Fruit fly (Drosophila melanogaster) whole organism, prepupa: Measurements from ENCODE around the gene CG15643.

Experiments used
- Blimp-1 ChIP-seq: fragments of 200-800 bp; sonication (Bioruptor generic); optimal IDR thresholded peaks from 3 replicates; lab custom pipeline; 2017; ENCODE audit warnings: missing biosample characterization, missing genetic modification characterization, mild to moderate bottlenecking, moderate library complexity, missing genetic modification reagents
- CG10669 ChIP-seq: fragments of 200-800 bp; sonication (Bioruptor generic); optimal IDR thresholded peaks from 3 replicates; lab custom pipeline; 2018; ENCODE audit warnings: missing biosample characterization, mild to moderate bottlenecking, missing genetic modification characterization, moderate library complexity
- CG11294 ChIP-seq: fragments of 200-800 bp; sonication (Bioruptor generic); IDR thresholded peaks from 2 replicates; pipeline ENCODE4 v1.3.6; 2022; ENCODE audit warnings: missing biosample characterization, missing genetic modification characterization
- CG1621 ChIP-seq: fragments of 200-800 bp; sonication (Bioruptor generic); optimal IDR thresholded peaks from 3 replicates; lab custom pipeline; 2018; ENCODE audit warnings: missing biosample characterization, mild to moderate bottlenecking, missing genetic modification characterization
- CG31627 ChIP-seq: fragments of 200-800 bp; sonication (Bioruptor generic); optimal IDR thresholded peaks from 3 replicates; lab custom pipeline; 2016; ENCODE audit warnings: missing biosample characterization, missing genetic modification characterization
- CG32006 ChIP-seq: fragments of 200-800 bp; sonication (Bioruptor generic); optimal IDR thresholded peaks from 3 replicates; lab custom pipeline; 2017; ENCODE audit warnings: missing biosample characterization, mild to moderate bottlenecking, missing genetic modification characterization
- CG34406 ChIP-seq: fragments of 200-800 bp; sonication (Bioruptor generic); optimal IDR thresholded peaks from 3 replicates; lab custom pipeline; 2016; ENCODE audit warnings: missing biosample characterization, missing genetic modification characterization
- CG3919 ChIP-seq: fragments of 200-800 bp; sonication (Bioruptor generic); optimal IDR thresholded peaks from 3 replicates; lab custom pipeline; 2016; ENCODE audit warnings: missing biosample characterization, missing genetic modification characterization
- CG4318 ChIP-seq: fragments of 200-800 bp; sonication (Bioruptor generic); optimal IDR thresholded peaks from 3 replicates; lab custom pipeline; 2017; ENCODE audit warnings: missing biosample characterization, mild to moderate bottlenecking, missing genetic modification characterization
- CG6276 ChIP-seq: fragments of 200-800 bp; sonication (Bioruptor generic); optimal IDR thresholded peaks from 2 replicates; lab custom pipeline; 2017; ENCODE audit warnings: missing biosample characterization, mild to moderate bottlenecking, missing genetic modification characterization
- CG6792 ChIP-seq: fragments of 200-800 bp; sonication (Bioruptor generic); optimal IDR thresholded peaks from 3 replicates; lab custom pipeline; 2016; ENCODE audit warnings: missing biosample characterization, missing genetic modification characterization
- CG6854 ChIP-seq: fragments of 200-800 bp; sonication (Bioruptor generic); optimal IDR thresholded peaks from 2 replicates; lab custom pipeline; 2017; ENCODE audit warnings: missing biosample characterization, mild to moderate bottlenecking, missing genetic modification characterization
- CG7368 ChIP-seq: fragments of 200-800 bp; sonication (Bioruptor generic); optimal IDR thresholded peaks from 3 replicates; lab custom pipeline; 2016; ENCODE audit warnings: missing biosample characterization, missing genetic modification characterization
- CG8119 ChIP-seq: fragments of 200-800 bp; sonication (Bioruptor generic); IDR thresholded peaks from 3 replicates; pipeline ENCODE4 v1.3.6; 2022; ENCODE audit warnings: missing biosample characterization, missing genetic modification characterization
- CG8319 ChIP-seq: fragments of 200-800 bp; sonication (Bioruptor generic); optimal IDR thresholded peaks from 3 replicates; lab custom pipeline; 2016; ENCODE audit warnings: missing biosample characterization, missing genetic modification characterization
- CG8632 ChIP-seq: fragments of 200-800 bp; sonication (Bioruptor generic); optimal IDR thresholded peaks from 3 replicates; lab custom pipeline; 2016; ENCODE audit warnings: missing biosample characterization, missing genetic modification characterization
- CG9139 ChIP-seq: fragments of 200-800 bp; sonication (Bioruptor generic); optimal IDR thresholded peaks from 3 replicates; lab custom pipeline; 2017; ENCODE audit warnings: missing biosample characterization, mild to moderate bottlenecking, missing genetic modification characterization
- Eip75B ChIP-seq: fragments of 200-800 bp; sonication (Bioruptor generic); optimal IDR thresholded peaks from 3 replicates; lab custom pipeline; 2016; ENCODE audit warnings: missing biosample characterization, missing genetic modification characterization
- Eip78C ChIP-seq: fragments of 200-800 bp; sonication (Bioruptor generic); peaks from one replicate; lab custom pipeline; 2016; ENCODE audit warnings: missing biosample characterization, missing genetic modification characterization
- Eip93F ChIP-seq: fragments of 200-800 bp; sonication (Bioruptor generic); optimal IDR thresholded peaks from 2 replicates; lab custom pipeline; 2016; ENCODE audit warnings: missing biosample characterization, mild to moderate bottlenecking, missing genetic modification characterization
- Ets21C ChIP-seq: fragments of 200-800 bp; sonication (Bioruptor generic); optimal IDR thresholded peaks from 3 replicates; lab custom pipeline; 2016; ENCODE audit warnings: missing biosample characterization, missing genetic modification characterization
- Gug ChIP-seq: fragments of 200-800 bp; sonication (Bioruptor generic); IDR thresholded peaks from 2 replicates; pipeline ENCODE4 v1.3.6; 2022; ENCODE audit warnings: missing biosample characterization, missing genetic modification characterization
- Hr38 ChIP-seq: sonication (Bioruptor generic); optimal IDR thresholded peaks from 2 replicates; lab custom pipeline; 2016; ENCODE audit warnings: missing biosample characterization, missing genetic modification characterization
- Hr39 ChIP-seq: fragments of 200-800 bp; sonication (Bioruptor generic); optimal IDR thresholded peaks from 2 replicates; lab custom pipeline; 2016; ENCODE audit warnings: missing biosample characterization, missing genetic modification characterization
- Hr4 ChIP-seq: fragments of 200-800 bp; sonication (Bioruptor generic); optimal IDR thresholded peaks from 3 replicates; lab custom pipeline; 2016; ENCODE audit warnings: missing biosample characterization, missing genetic modification characterization
- Lpt ChIP-seq: fragments of 200-800 bp; sonication (Bioruptor generic); optimal IDR thresholded peaks from 3 replicates; lab custom pipeline; 2016; ENCODE audit warnings: missing biosample characterization, missing genetic modification characterization
- Met ChIP-seq: fragments of 200-800 bp; sonication (Bioruptor generic); optimal IDR thresholded peaks from 3 replicates; lab custom pipeline; 2016; ENCODE audit warnings: missing biosample characterization, missing genetic modification characterization
- OdsH ChIP-seq: fragments of 200-800 bp; sonication (Bioruptor generic); optimal IDR thresholded peaks from 3 replicates; lab custom pipeline; 2016; ENCODE audit warnings: missing biosample characterization, missing genetic modification characterization
- Smox ChIP-seq: fragments of 200-800 bp; sonication (Bioruptor generic); optimal IDR thresholded peaks from 3 replicates; lab custom pipeline; 2016; ENCODE audit warnings: missing biosample characterization, missing genetic modification characterization
- Sox102F ChIP-seq: fragments of 200-800 bp; sonication (Bioruptor generic); optimal IDR thresholded peaks from 2 replicates; lab custom pipeline; 2016; ENCODE audit warnings: missing biosample characterization, mild to moderate bottlenecking, missing genetic modification characterization
- Sox15 ChIP-seq: fragments of 200-800 bp; sonication (Bioruptor generic); optimal IDR thresholded peaks from 3 replicates; lab custom pipeline; 2016; ENCODE audit warnings: missing biosample characterization, missing genetic modification characterization
- achi ChIP-seq: fragments of 200-800 bp; sonication (Bioruptor generic); optimal IDR thresholded peaks from 3 replicates; lab custom pipeline; 2016; ENCODE audit warnings: missing biosample characterization, missing genetic modification characterization
- acj6 ChIP-seq: fragments of 200-800 bp; sonication (Bioruptor generic); optimal IDR thresholded peaks from 3 replicates; lab custom pipeline; 2016; ENCODE audit warnings: missing biosample characterization, missing genetic modification characterization
- dac ChIP-seq: fragments of 200-800 bp; sonication (Bioruptor generic); optimal IDR thresholded peaks from 2 replicates; lab custom pipeline; 2017; ENCODE audit warnings: missing biosample characterization, mild to moderate bottlenecking, missing genetic modification characterization
- esn ChIP-seq: fragments of 200-800 bp; sonication (Bioruptor generic); optimal IDR thresholded peaks from 2 replicates; lab custom pipeline; 2016; ENCODE audit warnings: missing biosample characterization, mild to moderate bottlenecking, missing genetic modification characterization, moderate library complexity
- fd59A ChIP-seq: fragments of 200-800 bp; sonication (Bioruptor generic); optimal IDR thresholded peaks from 2 replicates; lab custom pipeline; 2017; ENCODE audit warnings: missing biosample characterization, mild to moderate bottlenecking, missing genetic modification characterization, missing genetic modification reagents
- fkh ChIP-seq: fragments of 200-800 bp; sonication (Bioruptor generic); optimal IDR thresholded peaks from 3 replicates; lab custom pipeline; 2017; ENCODE audit warnings: missing biosample characterization, mild to moderate bottlenecking, missing genetic modification characterization, moderate library complexity
- lz ChIP-seq: fragments of 200-800 bp; sonication (Bioruptor generic); optimal IDR thresholded peaks from 3 replicates; lab custom pipeline; 2016; ENCODE audit warnings: missing biosample characterization, missing genetic modification characterization
- net ChIP-seq: fragments of 200-800 bp; sonication (Bioruptor generic); optimal IDR thresholded peaks from 3 replicates; lab custom pipeline; 2016; ENCODE audit warnings: missing biosample characterization, missing genetic modification characterization
- pdm3 ChIP-seq: fragments of 200-800 bp; sonication (Bioruptor generic); optimal IDR thresholded peaks from 3 replicates; lab custom pipeline; 2016; ENCODE audit warnings: missing biosample characterization, missing genetic modification characterization
- salr ChIP-seq, 2 experiments: fragments of 200-800 bp; sonication (Bioruptor generic); optimal IDR thresholded peaks; 3 replicates each; lab custom pipeline; 2016 to 2018; ENCODE audit warnings: missing biosample characterization in 2 of 2, missing genetic modification characterization in 2 of 2, mild to moderate bottlenecking in 1 of 2
- spab ChIP-seq: fragments of 200-800 bp; sonication (Bioruptor generic); optimal IDR thresholded peaks from 2 replicates; lab custom pipeline; 2017; ENCODE audit warnings: missing biosample characterization, mild to moderate bottlenecking, missing genetic modification characterization, missing genetic modification reagents
- ss ChIP-seq, 2 experiments: fragments of 200-800 bp; sonication (Bioruptor generic); optimal IDR thresholded peaks; 2 replicates in 1 of 2; 3 replicates in 1 of 2; lab custom pipeline; 2017 to 2018; ENCODE audit warnings: mild to moderate bottlenecking in 2 of 2, missing biosample characterization in 2 of 2, missing genetic modification characterization in 2 of 2, moderate library complexity in 1 of 2
- svp ChIP-seq: fragments of 200-800 bp; sonication (Bioruptor generic); peaks from one replicate; lab custom pipeline; 2016; ENCODE audit warnings: missing biosample characterization, missing genetic modification characterization
- topi ChIP-seq: fragments of 200-800 bp; sonication (Bioruptor generic); optimal IDR thresholded peaks from 3 replicates; lab custom pipeline; 2016; ENCODE audit warnings: missing biosample characterization, missing genetic modification characterization

CG15643 gene

DNA sequence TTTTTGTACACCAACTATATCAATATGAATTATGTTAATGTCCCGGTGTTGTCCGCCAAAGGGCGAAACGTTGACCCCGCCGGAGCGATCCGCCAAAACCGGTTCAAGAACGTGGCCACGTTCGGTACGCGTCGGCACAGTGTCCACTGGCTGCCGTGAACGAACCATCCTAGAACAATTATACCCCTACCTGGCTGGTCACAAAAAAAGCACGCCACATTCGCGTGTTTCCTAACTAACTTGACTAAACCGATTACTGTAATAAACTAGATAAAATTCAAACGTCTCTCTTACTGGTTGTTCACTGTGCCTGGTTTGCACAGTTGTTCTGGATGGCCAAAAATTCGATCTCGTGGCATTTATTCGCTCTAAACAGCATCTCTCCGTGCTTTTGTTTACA is 7.6 kb upstream of the CG15643 start (continued):
- TF ChIP-seq CG6854 (peak; percentile 93), CG6792 (peak; percentile 94), Met (peak; percentile 97), achi (peak; percentile 92), Ets21C (GFP tag; lab: Kevin White, UChicago) (peak; percentile 94), net (GFP tag; lab: Kevin White, UChicago) (peak; percentile 91), CG6276 (GFP tag; lab: Kevin White, UChicago) (no peak), CG34406 (GFP tag; lab: Kevin White, UChicago) (peak; percentile 90), spab (GFP tag; lab: Kevin White, UChicago) (peak; percentile 86), CG4318 (GFP tag; lab: Kevin White, UChicago) (no peak), CG3919 (GFP tag; lab: Kevin White, UChicago) (peak; percentile 97), Smox (GFP tag; lab: Kevin White, UChicago) (peak; percentile 94), fkh (GFP tag; lab: Kevin White, UChicago) (peak; percentile 88), Eip93F (GFP tag; lab: Kevin White, UChicago) (peak; percentile 89), Blimp-1 (GFP tag; lab: Kevin White, UChicago) (peak; percentile 83), CG9139 (GFP tag; lab: Kevin White, UChicago) (peak; percentile 81), ss (GFP tag; optimal IDR thresholded peaks at IDR 0.05; lab: Kevin White, UChicago) (peak; percentile 90 to 92), fd59A (GFP tag; lab: Kevin White, UChicago) (peak; percentile 90), topi (GFP tag; lab: Kevin White, UChicago) (peak; percentile 97), Sox15 (GFP tag; lab: Kevin White, UChicago) (peak; percentile 88), pdm3 (peak; percentile 95), CG8319 (peak; percentile 88), salr (GFP tag; optimal IDR thresholded peaks at IDR 0.05; lab: Kevin White, UChicago) (peak; percentile 73 to 90), CG11294 (peak; percentile 88), Hr4 (peak; percentile 78), Sox102F (GFP tag; lab: Kevin White, UChicago) (peak; percentile 97), CG8119 (GFP tag; lab: Robert Waterston, UW) (peak; percentile 89), CG31627 (GFP tag; lab: Kevin White, UChicago) (peak; percentile 97), OdsH (peak; percentile 93), CG8632 (GFP tag; lab: Kevin White, UChicago) (peak; percentile 89), lz (peak; percentile 96), CG10669 (GFP tag; lab: Kevin White, UChicago) (peak; percentile 90)

DNA sequence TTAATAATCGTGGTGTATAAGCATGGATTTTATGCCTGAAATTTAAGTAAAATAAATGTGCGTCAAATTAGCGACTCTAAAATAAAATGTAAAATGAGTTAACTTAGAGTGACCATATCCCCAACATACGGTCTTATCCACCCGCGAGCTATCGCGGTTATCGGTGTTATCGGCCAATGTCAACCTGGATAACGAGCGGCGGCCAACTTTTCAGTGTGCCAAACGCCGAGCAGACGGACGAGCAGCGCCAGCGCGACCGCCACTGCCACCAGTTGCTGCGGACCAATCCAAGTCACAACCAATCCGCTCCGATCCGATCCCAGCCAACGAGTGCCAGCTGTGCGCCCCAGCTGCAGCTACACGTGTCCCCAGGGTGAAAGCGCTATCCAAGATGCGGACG is 6.1 kb upstream of the CG15643 start, which contains the start of the genes cerv and CG7872:
TSS of gene cerv (minus strand) at position 129 of the 400 bp plus-strand sequence.
TSS of gene CG7872 (plus strand) at position 163 of the 400 bp plus-strand sequence.
- no peak for TF ChIP-seq svp (GFP tag; lab: Kevin White, UChicago)
- TF ChIP-seq topi (GFP tag; lab: Kevin White, UChicago): no peak
- no peak for TF ChIP-seq CG4318 (GFP tag; lab: Kevin White, UChicago)
- no peak for TF ChIP-seq Gug (GFP tag; lab: Robert Waterston, UW)
- no peak for TF ChIP-seq Ets21C (GFP tag; lab: Kevin White, UChicago)
- TF ChIP-seq Blimp-1 (GFP tag; lab: Kevin White, UChicago): no peak
- no peak for TF ChIP-seq Hr38 (GFP tag; lab: Kevin White, UChicago)
- TF ChIP-seq CG1621 (tag; lab: Kevin White, UChicago): peak; percentile 20
- no peak for TF ChIP-seq ss (GFP tag; optimal IDR thresholded peaks at IDR 0.05; lab: Kevin White, UChicago)
- no peak for TF ChIP-seq CG6854
- TF ChIP-seq esn (GFP tag; lab: Kevin White, UChicago): no peak
- peak; percentile 52 for TF ChIP-seq achi
- no peak for TF ChIP-seq Lpt (GFP tag; lab: Kevin White, UChicago)
- TF ChIP-seq Eip75B (GFP tag; lab: Kevin White, UChicago): no peak
- TF ChIP-seq Met: no peak
- peak; percentile 2 for TF ChIP-seq CG3919 (GFP tag; lab: Kevin White, UChicago)
- peak; percentile 27 for TF ChIP-seq fkh (GFP tag; lab: Kevin White, UChicago)
- no peak for TF ChIP-seq Hr39 (GFP tag; lab: Kevin White, UChicago)
- TF ChIP-seq CG7368 (GFP tag; lab: Kevin White, UChicago): no peak
- TF ChIP-seq Eip78C: peak; percentile 27
- TF ChIP-seq pdm3: no peak
- TF ChIP-seq CG32006 (GFP tag; lab: Kevin White, UChicago): no peak
- TF ChIP-seq acj6 (GFP tag; lab: Kevin White, UChicago): no peak
- no peak for TF ChIP-seq dac (GFP tag; lab: Kevin White, UChicago)
